Fruit fly (Drosophila melanogaster): Measurements from ENCODE around the gene CG9368.

dm6 chr3L:19558674-19559073, 42.8 kb upstream of the CG9368 start:
- TF ChIP-seq usp (GFP tag; optimal IDR thresholded peaks at IDR 0.05) (no peak), psq (optimal IDR thresholded peaks at IDR 0.05) (no peak)
